Worm (Caenorhabditis elegans) whole organism, L2 larva: ENCODE data around the gene kle-2.

Experiments used
- C34F6.9 ChIP-seq: fragments of 150-350 bp; optimal IDR thresholded peaks from 2 replicates; lab custom pipeline; 2014; ENCODE audit warnings: missing biosample characterization, missing genetic modification characterization
- R02D3.7 ChIP-seq: fragments of 150-350 bp; optimal IDR thresholded peaks from 2 replicates; lab custom pipeline; 2014; ENCODE audit warnings: missing biosample characterization, missing genetic modification characterization
- Y55F3AM.14 ChIP-seq: fragments of 200-800 bp; sonication (Bioruptor generic); optimal IDR thresholded peaks from 2 replicates; lab custom pipeline; 2018; ENCODE audit warnings: mild to moderate bottlenecking, missing genetic modification characterization, missing compliant biosample characterization
- ZK546.5 ChIP-seq: sonication (generic microtip); optimal IDR thresholded peaks from 2 replicates; lab custom pipeline; 2017; ENCODE audit warnings: missing biosample characterization, missing genetic modification characterization
- alr-1 ChIP-seq: fragments of 150-350 bp; optimal IDR thresholded peaks from 2 replicates; lab custom pipeline; 2014; ENCODE audit warnings: missing biosample characterization, missing genetic modification characterization
- aly-2 ChIP-seq: fragments of 150-350 bp; optimal IDR thresholded peaks from 2 replicates; lab custom pipeline; 2014; ENCODE audit warnings: missing biosample characterization, missing genetic modification characterization
- ama-1 ChIP-seq: fragments of 150-350 bp; optimal IDR thresholded peaks from 2 replicates; lab custom pipeline; 2018; ENCODE audit warnings: inconsistent platforms
- blmp-1 ChIP-seq: sonication (generic microtip); optimal IDR thresholded peaks from 2 replicates; lab custom pipeline; 2017; ENCODE audit warnings: missing genetic modification characterization, mild to moderate bottlenecking, missing compliant biosample characterization, antibody characterized with exemption, moderate library complexity; ENCODE audit not compliant: insufficient read depth
- ceh-16 ChIP-seq: fragments of 150-350 bp; optimal IDR thresholded peaks from 2 replicates; lab custom pipeline; 2014; ENCODE audit warnings: missing biosample characterization, missing genetic modification characterization
- crh-2 ChIP-seq: sonication (generic microtip); optimal IDR thresholded peaks from 2 replicates; lab custom pipeline; 2017; ENCODE audit warnings: missing biosample characterization, missing genetic modification characterization
- dmd-4 ChIP-seq: sonication (generic microtip); optimal IDR thresholded peaks from 2 replicates; lab custom pipeline; 2017; ENCODE audit warnings: missing biosample characterization, missing genetic modification characterization
- egl-27 ChIP-seq: sonication (generic microtip); optimal IDR thresholded peaks from 3 replicates; lab custom pipeline; 2017; ENCODE audit warnings: missing biosample characterization, missing genetic modification reagents, missing genetic modification characterization
- elt-1 ChIP-seq: fragments of 150-350 bp; optimal IDR thresholded peaks from 2 replicates; lab custom pipeline; 2014; ENCODE audit warnings: missing biosample characterization, missing genetic modification characterization
- elt-3 ChIP-seq: sonication (generic microtip); optimal IDR thresholded peaks from 2 replicates; lab custom pipeline; 2017; ENCODE audit warnings: missing biosample characterization, missing genetic modification characterization
- fos-1 ChIP-seq: fragments of 150-350 bp; optimal IDR thresholded peaks from 2 replicates; lab custom pipeline; 2014; ENCODE audit warnings: missing biosample characterization, missing genetic modification characterization
- gmeb-1 ChIP-seq: fragments of 150-350 bp; optimal IDR thresholded peaks from 2 replicates; lab custom pipeline; 2014; ENCODE audit warnings: missing biosample characterization, missing genetic modification characterization
- lin-13 ChIP-seq: fragments of 150-350 bp; optimal IDR thresholded peaks from 2 replicates; lab custom pipeline; 2014; ENCODE audit warnings: missing biosample characterization, missing genetic modification reagents, missing genetic modification characterization
- lin-39 ChIP-seq: fragments of 150-350 bp; optimal IDR thresholded peaks from 2 replicates; lab custom pipeline; 2014; ENCODE audit warnings: missing biosample characterization, missing genetic modification reagents, missing genetic modification characterization
- lsy-2 ChIP-seq, 2 experiments: fragments of 150-350 bp in 1 of 2; sonication (generic microtip) in 1 of 2; optimal IDR thresholded peaks; 2 replicates each; lab custom pipeline; 2014 to 2017; ENCODE audit warnings: missing biosample characterization in 2 of 2, missing genetic modification characterization in 2 of 2
- mab-5 ChIP-seq: fragments of 150-350 bp; optimal IDR thresholded peaks from 2 replicates; lab custom pipeline; 2014; ENCODE audit warnings: missing biosample characterization, missing genetic modification characterization
- mbf-1 ChIP-seq: sonication (generic microtip); optimal IDR thresholded peaks from 2 replicates; lab custom pipeline; 2017; ENCODE audit warnings: missing biosample characterization, missing genetic modification characterization
- mdl-1 ChIP-seq, 2 experiments: fragments of 150-350 bp in 1 of 2; sonication (generic microtip) in 1 of 2; optimal IDR thresholded peaks; 2 replicates each; lab custom pipeline; 2017; ENCODE audit warnings: missing biosample characterization in 2 of 2, missing genetic modification characterization in 2 of 2
- nhr-10 ChIP-seq: sonication (generic microtip); optimal IDR thresholded peaks from 2 replicates; lab custom pipeline; 2017; ENCODE audit warnings: missing biosample characterization, missing genetic modification characterization
- nhr-11 ChIP-seq: fragments of 150-350 bp; optimal IDR thresholded peaks from 2 replicates; lab custom pipeline; 2014; ENCODE audit warnings: missing biosample characterization, missing genetic modification characterization
- nhr-12 ChIP-seq: fragments of 150-350 bp; optimal IDR thresholded peaks from 2 replicates; lab custom pipeline; 2014; ENCODE audit warnings: missing biosample characterization, missing genetic modification characterization
- nhr-129 ChIP-seq: fragments of 150-350 bp; optimal IDR thresholded peaks from 2 replicates; lab custom pipeline; 2014; ENCODE audit warnings: missing biosample characterization, missing genetic modification characterization
- nhr-21 ChIP-seq: fragments of 150-350 bp; optimal IDR thresholded peaks from 2 replicates; lab custom pipeline; 2014; ENCODE audit warnings: missing biosample characterization, missing genetic modification characterization
- nhr-23 ChIP-seq: fragments of 150-350 bp; optimal IDR thresholded peaks from 2 replicates; lab custom pipeline; 2014; ENCODE audit warnings: missing biosample characterization, missing genetic modification reagents, missing genetic modification characterization
- nhr-25 ChIP-seq: fragments of 150-350 bp; sonication (generic microtip); optimal IDR thresholded peaks from 3 replicates; lab custom pipeline; 2014; ENCODE audit warnings: missing biosample characterization, missing genetic modification characterization
- nhr-77 ChIP-seq: fragments of 150-350 bp; optimal IDR thresholded peaks from 2 replicates; lab custom pipeline; 2014; ENCODE audit warnings: missing biosample characterization, missing genetic modification characterization
- peb-1 ChIP-seq: fragments of 150-350 bp; optimal IDR thresholded peaks from 2 replicates; lab custom pipeline; 2014; ENCODE audit warnings: missing biosample characterization, missing genetic modification characterization
- sem-4 ChIP-seq: fragments of 150-350 bp; optimal IDR thresholded peaks from 2 replicates; lab custom pipeline; 2014; ENCODE audit warnings: missing biosample characterization, missing genetic modification reagents, missing genetic modification characterization
- skn-1 ChIP-seq: sonication (generic microtip); optimal IDR thresholded peaks from 2 replicates; lab custom pipeline; 2017; ENCODE audit warnings: missing biosample characterization, missing genetic modification characterization
- sma-3 ChIP-seq: sonication (generic microtip); optimal IDR thresholded peaks from 2 replicates; lab custom pipeline; 2016; ENCODE audit warnings: missing genetic modification reagents, missing genetic modification characterization, missing compliant biosample characterization
- sma-9 ChIP-seq, 2 experiments: fragments of 150-350 bp in 1 of 2; sonication (generic microtip) in 1 of 2; optimal IDR thresholded peaks; 2 replicates each; lab custom pipeline; 2014 to 2016; ENCODE audit warnings: missing genetic modification characterization in 2 of 2, mild to moderate bottlenecking in 1 of 2, missing biosample characterization in 1 of 2, missing compliant biosample characterization in 1 of 2, missing genetic modification reagents in 1 of 2, moderate library complexity in 1 of 2
- unc-39 ChIP-seq: fragments of 150-350 bp; optimal IDR thresholded peaks from 2 replicates; lab custom pipeline; 2014; ENCODE audit warnings: missing biosample characterization, missing genetic modification characterization
- unc-55 ChIP-seq: fragments of 150-350 bp; sonication (generic microtip); optimal IDR thresholded peaks from 3 replicates; lab custom pipeline; 2014; ENCODE audit warnings: missing biosample characterization, missing genetic modification reagents, missing genetic modification characterization
- unc-62 ChIP-seq: fragments of 150-350 bp; optimal IDR thresholded peaks from 2 replicates; lab custom pipeline; 2014; ENCODE audit warnings: missing biosample characterization, missing genetic modification reagents, missing genetic modification characterization
- zag-1 ChIP-seq: fragments of 150-350 bp; optimal IDR thresholded peaks from 2 replicates; lab custom pipeline; 2014; ENCODE audit warnings: missing biosample characterization, missing genetic modification characterization
- ztf-1 ChIP-seq: fragments of 200-800 bp; sonication (Bioruptor generic); conservative IDR thresholded peaks from 2 replicates; pipeline ENCODE4 v1.3.6; 2022; ENCODE audit warnings: missing genetic modification characterization, missing compliant biosample characterization
- ztf-11 ChIP-seq: sonication (generic microtip); optimal IDR thresholded peaks from 2 replicates; lab custom pipeline; 2017; ENCODE audit warnings: missing biosample characterization, missing genetic modification characterization
- ztf-4 ChIP-seq: fragments of 150-350 bp; optimal IDR thresholded peaks from 2 replicates; lab custom pipeline; 2014; ENCODE audit warnings: missing biosample characterization, missing genetic modification characterization

kle-2 gene

ce11 chrIII:7978723-7979122 is 37.2 kb downstream of the kle-2 start (continued):
- TF ChIP-seq ztf-11 (no peak), mdl-1 (tag; optimal IDR thresholded peaks at IDR 0.05; lab: Kevin White, UChicago) (peak in 1 of 2 experiments; percentile 2), lin-39 (tag; lab: Kevin White, UChicago) (no peak), nhr-21 (tag; lab: Kevin White, UChicago) (no peak), nhr-10 (tag; lab: Kevin White, UChicago) (no peak), mbf-1 (tag; lab: Kevin White, UChicago) (no peak), gmeb-1 (tag; lab: Kevin White, UChicago) (peak; percentile 32), peb-1 (no peak), fos-1 (tag; lab: Kevin White, UChicago) (peak; percentile 20), nhr-77 (no peak), unc-62 (no peak), elt-3 (tag; lab: Kevin White, UChicago) (no peak), C34F6.9 (tag; lab: Kevin White, UChicago) (peak; percentile 65), nhr-25 (peak; percentile 66), ztf-1 (GFP tag; lab: Robert Waterston, UW) (no peak), zag-1 (tag; lab: Kevin White, UChicago) (no peak), elt-1 (tag; lab: Kevin White, UChicago) (no peak), lsy-2 (tag; optimal IDR thresholded peaks at IDR 0.05; lab: Kevin White, UChicago) (peak in 1 of 2 experiments; percentile 64), unc-55 (GFP tag; lab: Kevin White, UChicago) (peak; percentile 43), ztf-4 (peak; percentile 30), ama-1 (lab: Kevin White, UChicago) (no peak), sem-4 (tag; lab: Kevin White, UChicago) (no peak)

- no peak for TF ChIP-seq dmd-4 (tag; lab: Kevin White, UChicago)
- TF ChIP-seq sma-9 (GFP tag; optimal IDR thresholded peaks at IDR 0.05; lab: Kevin White, UChicago) = no peak
- TF ChIP-seq sma-9 (tag; optimal IDR thresholded peaks at IDR 0.05; lab: Kevin White, UChicago) = no peak
- no peak for TF ChIP-seq unc-55 (GFP tag; lab: Kevin White, UChicago)
- TF ChIP-seq aly-2 (tag; lab: Kevin White, UChicago) = no peak
- no peak for TF ChIP-seq nhr-11 (tag; lab: Kevin White, UChicago)
- no peak for TF ChIP-seq R02D3.7 (tag; lab: Kevin White, UChicago)
- no peak for TF ChIP-seq unc-39 (tag; lab: Kevin White, UChicago)
- TF ChIP-seq egl-27 (tag; lab: Kevin White, UChicago) = no peak
- no peak for TF ChIP-seq ztf-1 (GFP tag; lab: Robert Waterston, UW)
- TF ChIP-seq lin-13 (GFP tag; lab: Kevin White, UChicago) = no peak
- TF ChIP-seq, all 48 proteins: peak for 0
Observed at ce11 chrIII:7979659-7980058, 38.1 kb downstream of the kle-2 start, which contains the start of gene clp-1. Gene clp-1 (plus strand): TSS chrIII:7979959.

- TF ChIP-seq blmp-1 (tag; lab: Kevin White, UChicago) (no peak), mdl-1 (tag; optimal IDR thresholded peaks at IDR 0.05; lab: Kevin White, UChicago) (no peak), aly-2 (tag; lab: Kevin White, UChicago) (no peak), ztf-4 (no peak), ZK546.5 (no peak), skn-1 (tag; lab: Kevin White, UChicago) (no peak), sem-4 (tag; lab: Kevin White, UChicago) (no peak), ama-1 (lab: Kevin White, UChicago) (no peak), unc-55 (GFP tag; lab: Kevin White, UChicago) (no peak), nhr-11 (tag; lab: Kevin White, UChicago) (no peak)
Observed at ce11 chrIII:7981233-7981632, 39.7 kb downstream of the kle-2 start.

ce11 chrIII:7981938-7982337 is 40.4 kb downstream of the kle-2 start:
- TF ChIP-seq ama-1 (lab: Kevin White, UChicago) = no peak

ce11 chrIII:7986585-7987171 is 45.2 kb downstream of the kle-2 start, which contains the start of gene hrpk-2:
Gene hrpk-2 (plus strand): TSS chrIII:7987121.
- TF ChIP-seq zag-1 (tag; lab: Kevin White, UChicago) (no peak), unc-55 (GFP tag; lab: Kevin White, UChicago) (no peak), ceh-16 (no peak), Y55F3AM.14 (GFP tag; lab: Kevin White, UChicago) (no peak), nhr-12 (tag; lab: Kevin White, UChicago) (no peak), nhr-129 (no peak), ZK546.5 (no peak), sma-3 (GFP tag; lab: Kevin White, UChicago) (no peak), mab-5 (tag; lab: Kevin White, UChicago) (no peak), nhr-25 (no peak), unc-62 (no peak), nhr-23 (no peak), aly-2 (tag; lab: Kevin White, UChicago) (no peak), crh-2 (tag; lab: Kevin White, UChicago) (no peak), blmp-1 (tag; lab: Kevin White, UChicago) (no peak), unc-39 (tag; lab: Kevin White, UChicago) (no peak), alr-1 (tag; lab: Kevin White, UChicago) (no peak)
